Fruit fly (Drosophila melanogaster) whole organism, embryonic: ENCODE measurements around the gene CG9673.

Experiments
- CG10654 ChIP-seq: fragments of 200-800 bp; sonication (Bioruptor generic); optimal IDR thresholded peaks from 2 replicates; lab custom pipeline; 2016; ENCODE audit warnings: missing biosample characterization, missing genetic modification characterization
- CG11695 ChIP-seq: fragments of 200-800 bp; sonication (Bioruptor generic); IDR thresholded peaks from 3 replicates; pipeline ENCODE4 v1.3.6; 2022; ENCODE audit warnings: missing biosample characterization, missing genetic modification characterization
- CG12744 ChIP-seq: fragments of 200-800 bp; sonication (Bioruptor generic); optimal IDR thresholded peaks from 2 replicates; lab custom pipeline; 2016; ENCODE audit warnings: missing biosample characterization, missing genetic modification characterization
- CG13123 ChIP-seq: fragments of 200-800 bp; sonication (Bioruptor generic); optimal IDR thresholded peaks from 2 replicates; lab custom pipeline; 2016; ENCODE audit warnings: missing biosample characterization, missing genetic modification characterization
- CG15269 ChIP-seq: fragments of 200-800 bp; sonication (Bioruptor generic); optimal IDR thresholded peaks from 2 replicates; lab custom pipeline; 2018; ENCODE audit warnings: missing biosample characterization, mild to moderate bottlenecking, missing genetic modification characterization, moderate library complexity
- CG16779 ChIP-seq: fragments of 200-800 bp; sonication (Bioruptor generic); IDR thresholded peaks from 2 replicates; pipeline ENCODE4 v1.3.6; 2022; ENCODE audit warnings: missing biosample characterization, missing genetic modification characterization
- CG17829 ChIP-seq: fragments of 200-800 bp; optimal IDR thresholded peaks from 2 replicates; lab custom pipeline; 2019; ENCODE audit warnings: missing biosample characterization, mild to moderate bottlenecking, missing genetic modification characterization, moderate library complexity
- CG3065 ChIP-seq: fragments of 200-800 bp; sonication (Bioruptor generic); optimal IDR thresholded peaks from 2 replicates; lab custom pipeline; 2016; ENCODE audit warnings: missing biosample characterization, missing genetic modification characterization
- CG3281 ChIP-seq: fragments of 200-800 bp; sonication (Bioruptor generic); optimal IDR thresholded peaks from 3 replicates; lab custom pipeline; 2017; ENCODE audit warnings: missing biosample characterization, mild to moderate bottlenecking, missing genetic modification characterization
- CG3407 ChIP-seq: fragments of 200-800 bp; sonication (Bioruptor generic); optimal IDR thresholded peaks from 2 replicates; lab custom pipeline; 2018; ENCODE audit warnings: missing biosample characterization, mild to moderate bottlenecking, missing genetic modification characterization
- CG34422 ChIP-seq: fragments of 200-800 bp; sonication (Bioruptor generic); IDR thresholded peaks from 3 replicates; pipeline ENCODE4 v1.3.6; 2022; ENCODE audit warnings: missing biosample characterization, missing genetic modification characterization
- CG3995 ChIP-seq: fragments of 200-800 bp; sonication (Bioruptor generic); optimal IDR thresholded peaks from 3 replicates; lab custom pipeline; 2016; ENCODE audit warnings: missing biosample characterization, missing genetic modification characterization
- CG4360 ChIP-seq: fragments of 200-800 bp; sonication (Bioruptor generic); IDR thresholded peaks from 2 replicates; pipeline ENCODE4 v1.3.6; 2022; ENCODE audit warnings: missing biosample characterization, missing genetic modification characterization
- CG6254 ChIP-seq: fragments of 200-800 bp; sonication (Bioruptor generic); optimal IDR thresholded peaks from 3 replicates; lab custom pipeline; 2017; ENCODE audit warnings: mild to moderate bottlenecking, missing biosample characterization, missing genetic modification reagents, missing genetic modification characterization
- CG7987 ChIP-seq: fragments of 200-800 bp; sonication (Bioruptor generic); optimal IDR thresholded peaks from 2 replicates; lab custom pipeline; 2018; ENCODE audit warnings: missing biosample characterization, mild to moderate bottlenecking, missing genetic modification characterization, moderate library complexity
- CG9727 ChIP-seq: fragments of 200-800 bp; sonication (Bioruptor generic); optimal IDR thresholded peaks from 3 replicates; lab custom pipeline; 2017; ENCODE audit warnings: missing biosample characterization, mild to moderate bottlenecking, missing genetic modification characterization
- CG9797 ChIP-seq: fragments of 200-800 bp; sonication (Bioruptor generic); optimal IDR thresholded peaks from 3 replicates; lab custom pipeline; 2018; ENCODE audit warnings: missing biosample characterization, mild to moderate bottlenecking, missing genetic modification characterization
- Dad ChIP-seq: fragments of 200-800 bp; sonication (Bioruptor generic); optimal IDR thresholded peaks from 3 replicates; lab custom pipeline; 2016; ENCODE audit warnings: missing biosample characterization, missing genetic modification characterization
- Dip2 ChIP-seq: fragments of 200-800 bp; sonication (Bioruptor generic); IDR thresholded peaks from 2 replicates; pipeline ENCODE4 v1.3.6; 2022; ENCODE audit warnings: missing biosample characterization, missing genetic modification characterization
- Hand ChIP-seq: fragments of 200-800 bp; sonication (Bioruptor generic); optimal IDR thresholded peaks from 2 replicates; lab custom pipeline; 2017; ENCODE audit warnings: mild to moderate bottlenecking, missing biosample characterization, missing genetic modification reagents, missing genetic modification characterization
- Hr51 ChIP-seq, 2 experiments: fragments of 200-800 bp; sonication (Bioruptor generic); optimal IDR thresholded peaks; 2 replicates in 1 of 2; 3 replicates in 1 of 2; lab custom pipeline; 2016 to 2018; ENCODE audit warnings: missing biosample characterization in 2 of 2, missing genetic modification characterization in 2 of 2, mild to moderate bottlenecking in 1 of 2, moderate library complexity in 1 of 2
- Ptx1 ChIP-seq: fragments of 200-800 bp; sonication (Bioruptor generic); IDR thresholded peaks from 2 replicates; pipeline ENCODE4 v1.3.6; 2022; ENCODE audit warnings: missing biosample characterization, missing genetic modification characterization
- Rx ChIP-seq: fragments of 200-800 bp; sonication (Bioruptor generic); IDR thresholded peaks from 2 replicates; pipeline ENCODE4 v1.3.6; 2022; ENCODE audit warnings: missing biosample characterization, missing genetic modification characterization
- amos ChIP-seq: fragments of 200-800 bp; sonication (Bioruptor generic); IDR thresholded peaks from 2 replicates; pipeline ENCODE4 v1.3.6; 2022; ENCODE audit warnings: missing biosample characterization, missing genetic modification characterization; ENCODE audit not compliant: partially characterized antibody
- btn ChIP-seq: fragments of 200-800 bp; sonication (Bioruptor generic); optimal IDR thresholded peaks from 2 replicates; lab custom pipeline; 2016; ENCODE audit warnings: missing biosample characterization, missing genetic modification characterization
- cg ChIP-seq: fragments of 200-800 bp; sonication (Bioruptor generic); optimal IDR thresholded peaks from 3 replicates; lab custom pipeline; 2019; ENCODE audit warnings: missing biosample characterization, mild to moderate bottlenecking, missing genetic modification characterization, moderate library complexity
- chm ChIP-seq: fragments of 200-800 bp; sonication (Bioruptor generic); IDR thresholded peaks from 2 replicates; pipeline ENCODE4 v1.3.6; 2022; ENCODE audit warnings: missing biosample characterization, missing genetic modification characterization
- corto ChIP-seq: fragments of 200-800 bp; sonication (Bioruptor generic); optimal IDR thresholded peaks from 2 replicates; lab custom pipeline; 2016; ENCODE audit warnings: missing biosample characterization, mild to moderate bottlenecking, missing genetic modification characterization, moderate library complexity
- en ChIP-seq: fragments of 200-800 bp; sonication (Bioruptor generic); optimal IDR thresholded peaks from 2 replicates; lab custom pipeline; 2016; ENCODE audit warnings: missing biosample characterization, missing genetic modification characterization
- ewg ChIP-seq: fragments of 200-800 bp; sonication (Bioruptor generic); optimal IDR thresholded peaks from 3 replicates; lab custom pipeline; 2017; ENCODE audit warnings: mild to moderate bottlenecking, missing biosample characterization, missing genetic modification reagents, missing genetic modification characterization
- fd64A ChIP-seq: fragments of 200-800 bp; sonication (Bioruptor generic); optimal IDR thresholded peaks from 3 replicates; lab custom pipeline; 2018; ENCODE audit warnings: missing biosample characterization, mild to moderate bottlenecking, missing genetic modification characterization
- fru ChIP-seq: fragments of >200 bp; optimal IDR thresholded peaks from 2 replicates; lab custom pipeline; 2017
- gem ChIP-seq: fragments of 200-800 bp; sonication (Bioruptor generic); optimal IDR thresholded peaks from 2 replicates; lab custom pipeline; 2019; ENCODE audit warnings: missing biosample characterization, mild to moderate bottlenecking, missing genetic modification characterization, moderate library complexity
- grau ChIP-seq: fragments of 200-800 bp; optimal IDR thresholded peaks from 3 replicates; lab custom pipeline; 2019; ENCODE audit warnings: missing biosample characterization, mild to moderate bottlenecking, missing genetic modification characterization, moderate library complexity
- h ChIP-seq: fragments of >200 bp; optimal IDR thresholded peaks from 2 replicates; lab custom pipeline; 2017
- hb ChIP-seq: fragments of 200-800 bp; sonication (Bioruptor generic); IDR thresholded peaks from 3 replicates; pipeline ENCODE4 v1.3.6; 2022; ENCODE audit warnings: missing biosample characterization, missing genetic modification characterization; ENCODE audit not compliant: partially characterized antibody
- ind ChIP-seq: fragments of 200-800 bp; sonication (Bioruptor generic); optimal IDR thresholded peaks from 3 replicates; lab custom pipeline; 2016; ENCODE audit warnings: missing biosample characterization, missing genetic modification characterization
- lmd ChIP-seq: fragments of 200-800 bp; sonication (Bioruptor generic); IDR thresholded peaks from 2 replicates; pipeline ENCODE4 v1.3.6; 2022; ENCODE audit warnings: missing biosample characterization, missing genetic modification characterization
- nom ChIP-seq: fragments of 200-800 bp; sonication (Bioruptor generic); optimal IDR thresholded peaks from 2 replicates; lab custom pipeline; 2017; ENCODE audit warnings: missing biosample characterization, missing genetic modification characterization, mild to moderate bottlenecking, moderate library complexity, missing genetic modification reagents
- oc ChIP-seq: fragments of 200-800 bp; sonication (Bioruptor generic); optimal IDR thresholded peaks from 2 replicates; lab custom pipeline; 2018; ENCODE audit warnings: missing biosample characterization, mild to moderate bottlenecking, missing genetic modification characterization, moderate library complexity
- odd ChIP-seq: fragments of 200-800 bp; sonication (Bioruptor generic); optimal IDR thresholded peaks from 2 replicates; lab custom pipeline; 2017; ENCODE audit warnings: missing biosample characterization, mild to moderate bottlenecking, missing genetic modification characterization
- repo ChIP-seq: fragments of 200-800 bp; sonication (Bioruptor generic); optimal IDR thresholded peaks from 2 replicates; lab custom pipeline; 2016; ENCODE audit warnings: missing biosample characterization, missing genetic modification characterization
- ro ChIP-seq: fragments of 200-800 bp; sonication (Bioruptor generic); IDR thresholded peaks from 2 replicates; pipeline ENCODE4 v1.3.6; 2022; ENCODE audit warnings: missing biosample characterization, missing genetic modification characterization
- sens-2 ChIP-seq: fragments of 200-800 bp; sonication (Bioruptor generic); IDR thresholded peaks from 2 replicates; pipeline ENCODE4 v1.3.6; 2022; ENCODE audit warnings: missing biosample characterization, missing genetic modification characterization
- shn ChIP-seq: fragments of 200-800 bp; sonication (Bioruptor generic); optimal IDR thresholded peaks from 3 replicates; lab custom pipeline; 2016; ENCODE audit warnings: missing biosample characterization, missing genetic modification characterization
- sisA ChIP-seq: fragments of 200-800 bp; sonication (Bioruptor generic); IDR thresholded peaks from 2 replicates; pipeline ENCODE4 v1.3.6; 2022; ENCODE audit warnings: missing biosample characterization, missing genetic modification characterization
- sna ChIP-seq: fragments of 200-800 bp; sonication (Bioruptor generic); IDR thresholded peaks from 2 replicates; pipeline ENCODE4 v1.3.6; 2022; ENCODE audit warnings: missing biosample characterization, missing genetic modification characterization; ENCODE audit not compliant: partially characterized antibody
- tin ChIP-seq: fragments of 200-800 bp; sonication (Bioruptor generic); optimal IDR thresholded peaks from 3 replicates; lab custom pipeline; 2016; ENCODE audit warnings: missing biosample characterization, missing genetic modification characterization
- tup ChIP-seq: fragments of 200-800 bp; sonication (Bioruptor generic); optimal IDR thresholded peaks from 2 replicates; lab custom pipeline; 2016; ENCODE audit warnings: missing biosample characterization, mild to moderate bottlenecking, missing genetic modification characterization, moderate library complexity
- wdn ChIP-seq: fragments of 200-800 bp; sonication (Bioruptor generic); IDR thresholded peaks from 2 replicates; pipeline ENCODE4 v1.3.6; 2022; ENCODE audit warnings: missing biosample characterization, missing genetic modification characterization

CG9673 gene

dm6 chrX:16750712-16751578 lies 47.3 kb upstream of the CG9673 start (continued):
- TF ChIP-seq CG11695 (GFP tag; lab: Robert Waterston, UW) (peak; percentile 63), CG17829 (peak; percentile 87), fru (lab: Kevin White, UChicago) (no peak), CG13123 (GFP tag; lab: Kevin White, UChicago) (no peak), fd64A (GFP tag; lab: Kevin White, UChicago) (peak; percentile 59), CG12744 (GFP tag; lab: Kevin White, UChicago) (peak; percentile 5), CG3065 (GFP tag; lab: Kevin White, UChicago) (peak; percentile 9), hb (GFP tag; lab: Robert Waterston, UW) (no peak), Hand (GFP tag; lab: Kevin White, UChicago) (no peak), shn (no peak), Ptx1 (GFP tag; lab: Robert Waterston, UW) (peak; percentile 61), CG15269 (tag; lab: Kevin White, UChicago) (peak; percentile 81), ro (no peak), tup (GFP tag; lab: Kevin White, UChicago) (peak; percentile 0), repo (GFP tag; lab: Kevin White, UChicago) (no peak), CG7987 (peak; percentile 2), lmd (peak; percentile 60), sens-2 (GFP tag; lab: Robert Waterston, UW) (no peak), en (GFP tag; lab: Kevin White, UChicago) (no peak), CG16779 (no peak), CG6254 (GFP tag; lab: Kevin White, UChicago) (peak; percentile 70), Dad (GFP tag; lab: Kevin White, UChicago) (no peak), amos (GFP tag; lab: Robert Waterston, UW) (no peak), CG10654 (GFP tag; lab: Kevin White, UChicago) (no peak), CG3995 (GFP tag; lab: Kevin White, UChicago) (no peak), wdn (GFP tag; lab: Robert Waterston, UW) (no peak), nom (GFP tag; lab: Kevin White, UChicago) (peak; percentile 97), odd (peak; percentile 82), CG9727 (GFP tag; lab: Kevin White, UChicago) (peak; percentile 81), cg (peak; percentile 80), chm (GFP tag; lab: Robert Waterston, UW) (no peak; the same call in 1 of the 2 replicates), btn (GFP tag; lab: Kevin White, UChicago) (no peak), oc (tag; lab: Kevin White, UChicago) (peak; percentile 37), ewg (GFP tag; lab: Kevin White, UChicago) (peak; percentile 47), gem (tag; lab: Kevin White, UChicago) (peak; percentile 89), CG34422 (GFP tag; lab: Robert Waterston, UW) (no peak), CG4360 (GFP tag; lab: Robert Waterston, UW) (peak; percentile 91), CG3407 (GFP tag; lab: Kevin White, UChicago) (peak; percentile 58), tin (GFP tag; lab: Kevin White, UChicago) (peak; percentile 59), grau (peak; percentile 81), sna (no peak), CG3281 (GFP tag; lab: Kevin White, UChicago) (peak; percentile 69), ind (peak; percentile 36), Rx (no peak), Dip2 (GFP tag; lab: Robert Waterston, UW) (no peak), sisA (GFP tag; lab: Robert Waterston, UW) (no peak), corto (GFP tag; lab: Kevin White, UChicago) (peak; percentile 78), Hr51 (GFP tag; optimal IDR thresholded peaks at IDR 0.05; lab: Kevin White, UChicago) (peak in 1 of 2 experiments; percentile 81), CG9797 (GFP tag; lab: Kevin White, UChicago) (no peak), h (no peak)
